Worm (Caenorhabditis elegans): Measurements from ENCODE around the gene B0303.14.

The B0303.14 gene

DNA sequence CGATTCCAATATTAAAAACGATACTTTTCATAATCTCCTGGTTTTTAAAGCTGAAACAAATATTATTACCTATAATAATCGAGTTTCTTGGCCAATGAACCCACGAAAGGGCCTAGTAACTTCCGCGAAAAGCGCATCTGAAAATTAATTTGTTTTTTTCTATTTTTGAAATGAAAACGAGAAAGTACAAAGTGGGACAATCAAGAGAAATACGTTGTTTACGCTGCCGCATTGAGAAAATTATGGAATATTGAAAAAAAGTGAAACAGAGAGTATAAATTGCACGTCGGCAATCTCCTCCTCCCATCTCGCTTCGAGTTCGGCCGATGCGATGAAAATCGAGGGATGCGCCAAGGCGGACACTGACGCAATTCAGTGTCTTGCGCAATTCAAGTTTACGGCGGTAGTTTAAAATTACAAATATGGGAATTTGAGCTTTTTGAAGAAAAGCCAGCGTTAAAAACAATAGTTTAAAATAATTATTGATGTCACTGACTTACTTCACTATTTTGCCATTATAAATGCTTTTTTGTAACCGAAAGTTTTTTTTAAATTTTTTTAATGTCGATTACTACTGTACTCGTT is 25.4 kb upstream of the B0303.14 start, which contains the start of gene pdhk-2:
Gene pdhk-2, minus strand, starts transcription at position 137 of the 585 bp plus-strand sequence.
- peak; percentile 67; the same call in 1 of the 2 replicates for TF ChIP-seq C17E4.6 (GFP tag; IDR thresholded peaks at IDR 0.05)
- TF ChIP-seq egl-18 (GFP tag; IDR thresholded peaks at IDR 0.05), result no peak
- peak; percentile 75; the same call in 1 of the 2 replicates for TF ChIP-seq hmg-20 (GFP tag; IDR thresholded peaks at IDR 0.05)
- TF ChIP-seq B0261.1 (tag; optimal IDR thresholded peaks at IDR 0.05), result peak; percentile 18
- peak; percentile 50 for TF ChIP-seq B0035.1 (tag; optimal IDR thresholded peaks at IDR 0.05)
- no peak for TF ChIP-seq snpc-3.4 (tag; optimal IDR thresholded peaks at IDR 0.05)
- TF ChIP-seq lsy-27 (tag; optimal IDR thresholded peaks at IDR 0.05; ENCODE audit: borderline replicate concordance, insufficient read depth), result no peak
- TF ChIP-seq hlh-12 (tag; optimal IDR thresholded peaks at IDR 0.05), result no peak
- TF ChIP-seq attf-6 (GFP tag; IDR thresholded peaks at IDR 0.05), result no peak
- TF ChIP-seq K12H6.12 (tag; optimal IDR thresholded peaks at IDR 0.05), result peak; percentile 70
- peak; percentile 64 for TF ChIP-seq unc-130 (GFP tag; optimal IDR thresholded peaks at IDR 0.05)
- peak; percentile 84 for TF ChIP-seq madf-3 (GFP tag; IDR thresholded peaks at IDR 0.05)
- no peak for TF ChIP-seq nhr-27 (tag; optimal IDR thresholded peaks at IDR 0.05)
- no peak for TF ChIP-seq zfh-2 (GFP tag; conservative IDR thresholded peaks at IDR 0.05)
- TF ChIP-seq ccch-3 (GFP tag; optimal IDR thresholded peaks at IDR 0.05), result no peak
- TF ChIP-seq F22D6.2 (tag; optimal IDR thresholded peaks at IDR 0.05), result peak; percentile 56
- peak; percentile 70; the same call in 1 of the 2 replicates for TF ChIP-seq Y56A3A.18 (GFP tag; IDR thresholded peaks at IDR 0.05)
- peak; percentile 74 for TF ChIP-seq tbp1 (GFP tag; optimal IDR thresholded peaks at IDR 0.05)
- TF ChIP-seq F23B12.7 (tag; optimal IDR thresholded peaks at IDR 0.05; ENCODE audit: insufficient read depth), result peak; percentile 82
- TF ChIP-seq B0336.3 (GFP tag; IDR thresholded peaks at IDR 0.05), result peak; percentile 88
- TF ChIP-seq lin-54 (GFP tag; optimal IDR thresholded peaks at IDR 0.05), result peak; percentile 99
- TF ChIP-seq rcor-1 (GFP tag; IDR thresholded peaks at IDR 0.05), result peak; percentile 91
- TF ChIP-seq cebp-1 (GFP tag; IDR thresholded peaks at IDR 0.05), result peak; percentile 72; the same call in 1 of the 2 replicates
- peak; percentile 91 for TF ChIP-seq cebp-1 (tag; optimal IDR thresholded peaks at IDR 0.05)
- TF ChIP-seq unc-62 (GFP tag; optimal IDR thresholded peaks at IDR 0.05), result no peak
- no peak for TF ChIP-seq fkh-3 (tag; optimal IDR thresholded peaks at IDR 0.05)
- no peak for TF ChIP-seq ceh-58 (GFP tag; IDR thresholded peaks at IDR 0.05)
- peak; percentile 96 for TF ChIP-seq dpl-1 (GFP tag; optimal IDR thresholded peaks at IDR 0.05)
- peak; percentile 92 for TF ChIP-seq him-1 (tag; optimal IDR thresholded peaks at IDR 0.05)
- no peak for TF ChIP-seq sptf-2 (GFP tag; optimal IDR thresholded peaks at IDR 0.05)
- TF ChIP-seq die-1 (tag; optimal IDR thresholded peaks at IDR 0.05), result peak; percentile 27
- TF ChIP-seq sea-2 (GFP tag; IDR thresholded peaks at IDR 0.05), result no peak
- TF ChIP-seq ztf-28 (GFP tag; IDR thresholded peaks at IDR 0.05), result no peak
- TF ChIP-seq ama-1 (optimal IDR thresholded peaks at IDR 0.05), result peak; percentile 21
- no peak for TF ChIP-seq ama-1 (GFP tag; optimal IDR thresholded peaks at IDR 0.05)
- TF ChIP-seq lsl-1 (GFP tag; optimal IDR thresholded peaks at IDR 0.05), result peak; percentile 77
- TF ChIP-seq Y53F4B.3 (GFP tag; IDR thresholded peaks at IDR 0.05), result 0 out of 2 replicates have a peak, but pooled peaks have one; percentile 24
- 0 out of 2 replicates have a peak, but pooled peaks have one; percentile 67 for TF ChIP-seq Y95B8A.8 (GFP tag; IDR thresholded peaks at IDR 0.05)
- peak; percentile 32 for TF ChIP-seq snpc-1.3 (tag; optimal IDR thresholded peaks at IDR 0.05; ENCODE audit: insufficient read depth)
- TF ChIP-seq ceh-27 (GFP tag; optimal IDR thresholded peaks at IDR 0.05), result peak; percentile 91
- TF ChIP-seq ceh-91 (GFP tag; IDR thresholded peaks at IDR 0.05), result peak; percentile 68
- TF ChIP-seq repo-1 (tag; optimal IDR thresholded peaks at IDR 0.05), result peak; percentile 87
- peak; percentile 89 for TF ChIP-seq attf-5 (GFP tag; optimal IDR thresholded peaks at IDR 0.05)
- TF ChIP-seq T07F8.4 (tag; optimal IDR thresholded peaks at IDR 0.05), result no peak
- 0 out of 2 replicates have a peak, but pooled peaks have one; percentile 45 for TF ChIP-seq Y79H2A.3 (GFP tag; conservative IDR thresholded peaks at IDR 0.05)
- no peak for TF ChIP-seq ztf-3 (GFP tag; optimal IDR thresholded peaks at IDR 0.05)
- TF ChIP-seq F57C9.4 (tag; optimal IDR thresholded peaks at IDR 0.05), result no peak
- no peak for TF ChIP-seq zim-3 (tag; optimal IDR thresholded peaks at IDR 0.05)
